Worm (Caenorhabditis elegans): ENCODE measurements around the gene mcm-10.

Gene mcm-10

DNA sequence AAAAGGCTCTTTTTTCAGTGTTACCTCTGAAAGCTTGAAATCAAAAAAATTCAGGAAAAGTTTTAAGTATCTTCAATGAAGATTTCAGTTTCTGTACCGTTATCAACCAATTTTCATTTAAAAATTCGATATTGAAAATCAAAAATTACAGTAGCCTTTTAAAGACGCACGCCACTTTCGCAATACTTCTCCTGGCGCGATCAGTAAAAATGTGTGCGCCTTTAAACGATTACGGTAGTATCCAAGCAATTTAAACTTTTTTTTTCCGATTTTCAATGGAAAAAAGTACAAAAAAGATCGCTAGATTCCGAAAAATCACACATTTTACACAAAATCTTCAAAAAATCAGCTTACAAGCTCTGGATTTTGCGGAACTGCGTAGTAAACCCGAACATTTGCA lies 27.5 kb upstream of the mcm-10 start:
- no peak for TF ChIP-seq nhr-28 (tag; optimal IDR thresholded peaks at IDR 0.05)
- TF ChIP-seq mep-1 (tag; optimal IDR thresholded peaks at IDR 0.05): no peak
- TF ChIP-seq unc-39 (tag; optimal IDR thresholded peaks at IDR 0.05): no peak
- no peak for TF ChIP-seq blmp-1 (tag; optimal IDR thresholded peaks at IDR 0.05)
- TF ChIP-seq snpc-4 (tag; optimal IDR thresholded peaks at IDR 0.05): no peak
- TF ChIP-seq ceh-43 (GFP tag; optimal IDR thresholded peaks at IDR 0.05): no peak
- TF ChIP-seq flh-1 (GFP tag; optimal IDR thresholded peaks at IDR 0.05): no peak
- no peak for TF ChIP-seq mab-5 (tag; optimal IDR thresholded peaks at IDR 0.05)
- no peak for TF ChIP-seq lin-32 (GFP tag; optimal IDR thresholded peaks at IDR 0.05)
- TF ChIP-seq nhr-76 (tag; optimal IDR thresholded peaks at IDR 0.05): no peak
- no peak for TF ChIP-seq ceh-83 (GFP tag; optimal IDR thresholded peaks at IDR 0.05)

DNA sequence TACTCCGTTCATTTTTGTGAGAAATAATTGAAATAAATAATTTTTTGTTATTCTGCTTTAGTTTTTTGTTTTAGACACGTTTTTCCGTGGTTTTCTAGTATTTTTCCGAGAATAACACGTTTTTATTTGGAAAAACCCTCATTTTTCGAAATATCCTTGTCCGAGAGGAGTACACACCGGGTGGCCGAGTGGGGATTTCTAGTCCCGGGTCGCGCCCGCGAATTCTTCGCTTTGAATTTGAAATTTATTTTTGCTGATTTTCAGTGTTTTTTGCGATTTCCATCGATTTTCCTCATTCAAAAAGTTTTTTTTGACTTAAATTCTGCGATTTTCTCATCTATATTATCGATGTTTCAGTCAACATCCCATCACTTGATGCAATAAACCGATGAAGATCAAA lies 26.8 kb upstream of the mcm-10 start, which contains the start of the genes gly-9, mib-1 and smc-3:
gly-9 (minus strand) TSS at position 27 of the 400 bp plus-strand sequence.
mib-1 (minus strand) TSS at position 123 of the 400 bp plus-strand sequence.
smc-3 (plus strand) TSS at position 351 of the 400 bp plus-strand sequence.
- TF ChIP-seq nhr-28 (tag; optimal IDR thresholded peaks at IDR 0.05): no peak
- TF ChIP-seq unc-62 (GFP tag; optimal IDR thresholded peaks at IDR 0.05): no peak
- TF ChIP-seq M03D4.4 (tag; optimal IDR thresholded peaks at IDR 0.05): no peak
- TF ChIP-seq elt-1 (tag; optimal IDR thresholded peaks at IDR 0.05; ENCODE audit: borderline replicate concordance, insufficient read depth): no peak
- peak; percentile 24 for TF ChIP-seq nhr-237 (tag; optimal IDR thresholded peaks at IDR 0.05)
- peak; percentile 5 for TF ChIP-seq ces-1 (GFP tag; optimal IDR thresholded peaks at IDR 0.05)
- TF ChIP-seq elt-3 (tag; optimal IDR thresholded peaks at IDR 0.05): no peak
- no peak for TF ChIP-seq zip-8 (tag; optimal IDR thresholded peaks at IDR 0.05)
- TF ChIP-seq sptf-1 (tag; optimal IDR thresholded peaks at IDR 0.05): no peak
- no peak for TF ChIP-seq nhr-12 (tag; optimal IDR thresholded peaks at IDR 0.05)
- no peak for TF ChIP-seq ceh-39 (tag; optimal IDR thresholded peaks at IDR 0.05)
- TF ChIP-seq bed-3 (GFP tag; optimal IDR thresholded peaks at IDR 0.05): no peak
- no peak for TF ChIP-seq snpc-4 (tag; optimal IDR thresholded peaks at IDR 0.05)
- TF ChIP-seq lsy-2 (tag; optimal IDR thresholded peaks at IDR 0.05): peak; percentile 6
- no peak for TF ChIP-seq ham-2 (GFP tag; optimal IDR thresholded peaks at IDR 0.05)
- TF ChIP-seq sem-2 (GFP tag; optimal IDR thresholded peaks at IDR 0.05): no peak
- TF ChIP-seq mep-1 (tag; optimal IDR thresholded peaks at IDR 0.05): no peak
- TF ChIP-seq lin-13 (tag; optimal IDR thresholded peaks at IDR 0.05): peak; percentile 18
- no peak for TF ChIP-seq unc-39 (tag; optimal IDR thresholded peaks at IDR 0.05)
- no peak for TF ChIP-seq mab-5 (tag; optimal IDR thresholded peaks at IDR 0.05)

DNA sequence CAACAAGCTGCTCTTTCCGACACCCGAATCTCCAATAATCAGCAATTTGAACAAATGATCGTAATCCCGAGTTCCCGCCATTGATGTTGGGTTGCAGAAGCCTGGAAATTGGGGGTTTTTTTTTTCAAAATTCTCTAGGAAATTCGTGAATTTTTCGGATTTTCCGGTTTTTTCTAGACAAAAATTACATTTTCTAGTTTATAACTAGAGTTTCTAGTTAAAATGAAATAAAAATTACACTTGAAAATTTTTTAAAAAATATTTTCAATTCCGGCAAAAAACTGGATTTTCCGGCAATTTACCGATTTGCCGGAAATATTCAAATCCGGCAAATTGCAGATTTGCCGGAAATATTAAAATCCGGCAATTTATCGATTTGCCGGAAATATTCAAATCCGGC lies 5.9 kb upstream of the mcm-10 start, which contains the start of gene rab-35:
rab-35 (minus strand) TSS at position 101 of the 400 bp plus-strand sequence.
- TF ChIP-seq flh-1 (GFP tag; optimal IDR thresholded peaks at IDR 0.05): no peak
- TF ChIP-seq tbx-8 (GFP tag; optimal IDR thresholded peaks at IDR 0.05): no peak
- TF ChIP-seq unc-62 (GFP tag; optimal IDR thresholded peaks at IDR 0.05): no peak
- no peak for TF ChIP-seq elt-1 (tag; optimal IDR thresholded peaks at IDR 0.05; ENCODE audit: borderline replicate concordance, insufficient read depth)
- no peak for TF ChIP-seq sem-2 (GFP tag; optimal IDR thresholded peaks at IDR 0.05)

DNA sequence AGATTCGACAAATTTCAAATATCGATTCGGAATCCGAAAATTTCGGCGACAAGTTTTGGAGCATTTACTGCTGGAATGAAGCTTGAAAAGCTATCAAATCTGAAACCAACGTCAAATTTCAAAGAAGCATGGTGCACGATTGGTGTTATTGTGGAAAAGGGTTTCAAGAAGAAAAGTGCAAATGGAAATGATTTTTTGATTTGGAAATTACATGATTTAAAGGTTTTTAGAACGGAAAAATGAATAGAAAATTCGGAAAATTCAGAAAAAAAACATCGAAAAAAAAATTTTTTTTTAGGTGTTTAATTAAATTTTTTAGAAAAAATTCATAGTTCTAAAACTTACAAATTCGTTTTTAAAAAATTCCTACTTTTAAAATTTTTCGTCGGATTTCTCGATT lies 761 bp downstream of the mcm-10 start, which contains the start of gene teg-1:
teg-1 (minus strand) TSS at position 101 of the 400 bp plus-strand sequence.
- TF ChIP-seq ceh-39 (tag; optimal IDR thresholded peaks at IDR 0.05) (no peak), snpc-4 (tag; optimal IDR thresholded peaks at IDR 0.05) (no peak), nhr-12 (tag; optimal IDR thresholded peaks at IDR 0.05) (no peak), bed-3 (GFP tag; optimal IDR thresholded peaks at IDR 0.05) (no peak), nhr-76 (tag; optimal IDR thresholded peaks at IDR 0.05) (no peak), elt-1 (tag; optimal IDR thresholded peaks at IDR 0.05; ENCODE audit: borderline replicate concordance, insufficient read depth) (no peak), M03D4.4 (tag; optimal IDR thresholded peaks at IDR 0.05) (no peak)

DNA sequence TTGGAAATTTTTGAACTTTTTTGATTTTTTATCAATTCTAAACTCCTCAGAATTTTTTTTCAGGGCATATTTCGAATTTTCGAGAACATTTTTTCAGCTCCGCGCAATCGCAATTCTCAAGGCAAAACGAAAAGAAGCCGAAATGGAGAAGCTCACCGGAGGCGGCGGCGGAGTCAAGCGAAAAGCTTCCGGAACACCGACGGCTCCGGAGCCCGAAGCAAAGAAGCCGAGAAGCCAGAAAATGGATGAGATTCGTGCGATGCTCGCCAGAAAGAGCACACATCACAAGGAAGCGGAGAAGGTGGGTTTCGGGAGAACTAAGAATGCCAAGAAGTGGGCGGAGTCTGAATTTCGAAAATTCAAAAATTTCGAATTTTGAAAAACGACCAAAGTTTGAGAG lies 6.7 kb downstream of the mcm-10 start:
- TF ChIP-seq ztf-11 (tag; optimal IDR thresholded peaks at IDR 0.05): no peak
- no peak for TF ChIP-seq unc-120 (tag; optimal IDR thresholded peaks at IDR 0.05; ENCODE audit: poor library complexity, severe bottlenecking)
- TF ChIP-seq lin-32 (GFP tag; optimal IDR thresholded peaks at IDR 0.05): no peak
- TF ChIP-seq unc-39 (tag; optimal IDR thresholded peaks at IDR 0.05): no peak
- no peak for TF ChIP-seq nhr-12 (tag; optimal IDR thresholded peaks at IDR 0.05)
- no peak for TF ChIP-seq sptf-1 (tag; optimal IDR thresholded peaks at IDR 0.05)
- no peak for TF ChIP-seq ceh-43 (GFP tag; optimal IDR thresholded peaks at IDR 0.05)
- TF ChIP-seq bed-3 (GFP tag; optimal IDR thresholded peaks at IDR 0.05): no peak
- no peak for TF ChIP-seq ceh-39 (tag; optimal IDR thresholded peaks at IDR 0.05)
- TF ChIP-seq nhr-28 (tag; optimal IDR thresholded peaks at IDR 0.05): no peak
- TF ChIP-seq zip-8 (tag; optimal IDR thresholded peaks at IDR 0.05): no peak
- TF ChIP-seq elt-3 (tag; optimal IDR thresholded peaks at IDR 0.05): no peak
- TF ChIP-seq drap-1 (GFP tag; optimal IDR thresholded peaks at IDR 0.05): no peak
- TF ChIP-seq snpc-4 (tag; optimal IDR thresholded peaks at IDR 0.05): no peak
- TF ChIP-seq pha-4 (tag; optimal IDR thresholded peaks at IDR 0.05): no peak

Measured in whole organism, mixed stage, embryonic.